Fruit fly (Drosophila melanogaster): ENCODE measurements around the gene CG11555.

CG11555 gene

dm6 chr2L:305646-306045 lies 32.0 kb downstream of the CG11555 start, which contains the start of gene Plc21C:
Gene Plc21C (plus strand): TSS chr2L:305935.
- TF ChIP-seq CG8159 (tag; optimal IDR thresholded peaks at IDR 0.05) (peak; percentile 14), Ets98B (GFP tag; IDR thresholded peaks at IDR 0.05) (no peak), CG34367 (tag; optimal IDR thresholded peaks at IDR 0.05) (no peak), CG17806 (tag; optimal IDR thresholded peaks at IDR 0.05) (peak; percentile 11), CG14655 (GFP tag; optimal IDR thresholded peaks at IDR 0.05) (peak; percentile 9), CG15710 (tag; optimal IDR thresholded peaks at IDR 0.05) (peak; percentile 27)

dm6 chr2L:306188-306927 lies 32.7 kb downstream of the CG11555 start:
- TF ChIP-seq CG9948 (tag; optimal IDR thresholded peaks at IDR 0.05) (no peak), EcR (GFP tag; optimal IDR thresholded peaks at IDR 0.05) (peak; percentile 14), Snoo (tag; optimal IDR thresholded peaks at IDR 0.05) (no peak), CG4496 (GFP tag; IDR thresholded peaks at IDR 0.05) (0 out of 3 replicates have a peak, but pooled peaks have one; percentile 33)

dm6 chr2L:307129-307528 lies 33.5 kb downstream of the CG11555 start:
- TF ChIP-seq CG15710 (tag; optimal IDR thresholded peaks at IDR 0.05) (no peak), CG13204 (GFP tag; optimal IDR thresholded peaks at IDR 0.05) (no peak), CG8301 (tag; optimal IDR thresholded peaks at IDR 0.05) (no peak), CG12605 (GFP tag; IDR thresholded peaks at IDR 0.05) (no peak), CG14655 (GFP tag; optimal IDR thresholded peaks at IDR 0.05) (no peak), CG9948 (tag; optimal IDR thresholded peaks at IDR 0.05) (no peak), rn (GFP tag; IDR thresholded peaks at IDR 0.05) (no peak), CG32121 (GFP tag; IDR thresholded peaks at IDR 0.05) (no peak), Pif1B (GFP tag; optimal IDR thresholded peaks at IDR 0.05) (no peak), CG8159 (tag; optimal IDR thresholded peaks at IDR 0.05) (no peak), D1 (tag; optimal IDR thresholded peaks at IDR 0.05) (no peak), Ets98B (GFP tag; IDR thresholded peaks at IDR 0.05) (no peak), CG10348 (GFP tag; IDR thresholded peaks at IDR 0.05) (no peak), CG34367 (tag; optimal IDR thresholded peaks at IDR 0.05) (no peak), Pif1A (GFP tag; optimal IDR thresholded peaks at IDR 0.05) (no peak), Snoo (tag; optimal IDR thresholded peaks at IDR 0.05) (no peak), EcR (GFP tag; optimal IDR thresholded peaks at IDR 0.05) (no peak), CG4496 (GFP tag; IDR thresholded peaks at IDR 0.05) (no peak)

- TF ChIP-seq Ets98B (GFP tag; IDR thresholded peaks at IDR 0.05) (no peak), CG34367 (tag; optimal IDR thresholded peaks at IDR 0.05) (no peak), CG12605 (GFP tag; IDR thresholded peaks at IDR 0.05) (no peak), Pif1A (GFP tag; optimal IDR thresholded peaks at IDR 0.05) (no peak), CG9948 (tag; optimal IDR thresholded peaks at IDR 0.05) (no peak), CG17806 (tag; optimal IDR thresholded peaks at IDR 0.05) (no peak), gl (tag; optimal IDR thresholded peaks at IDR 0.05) (no peak), CG14655 (GFP tag; optimal IDR thresholded peaks at IDR 0.05) (no peak), D1 (tag; optimal IDR thresholded peaks at IDR 0.05) (no peak), CG13204 (GFP tag; optimal IDR thresholded peaks at IDR 0.05) (no peak), CG32121 (GFP tag; IDR thresholded peaks at IDR 0.05) (no peak), CG10348 (GFP tag; IDR thresholded peaks at IDR 0.05) (no peak), rn (GFP tag; IDR thresholded peaks at IDR 0.05) (no peak), CG8301 (tag; optimal IDR thresholded peaks at IDR 0.05) (no peak)
These were observed 34.6 kb downstream of the CG11555 start for dm6 chr2L:308194-308706.

dm6 chr2L:309177-309576 lies 35.5 kb downstream of the CG11555 start:
- TF ChIP-seq CG14655 (GFP tag; optimal IDR thresholded peaks at IDR 0.05), result no peak
- TF ChIP-seq CG17806 (tag; optimal IDR thresholded peaks at IDR 0.05), result no peak
- no peak for TF ChIP-seq CG12605 (GFP tag; IDR thresholded peaks at IDR 0.05)
- TF ChIP-seq CG13204 (GFP tag; optimal IDR thresholded peaks at IDR 0.05), result no peak
- TF ChIP-seq Pif1A (GFP tag; optimal IDR thresholded peaks at IDR 0.05), result no peak
- TF ChIP-seq CG32121 (GFP tag; IDR thresholded peaks at IDR 0.05), result no peak
- no peak for TF ChIP-seq gl (tag; optimal IDR thresholded peaks at IDR 0.05)
- TF ChIP-seq CG9948 (tag; optimal IDR thresholded peaks at IDR 0.05), result no peak
- TF ChIP-seq CG10348 (GFP tag; IDR thresholded peaks at IDR 0.05), result no peak
- no peak for TF ChIP-seq Ets98B (GFP tag; IDR thresholded peaks at IDR 0.05)

- TF ChIP-seq Ets98B (GFP tag; IDR thresholded peaks at IDR 0.05) (peak; percentile 50), CG4496 (GFP tag; IDR thresholded peaks at IDR 0.05) (peak; percentile 55; the same call in 2 of the 3 replicates), CG12605 (GFP tag; IDR thresholded peaks at IDR 0.05) (0 out of 2 replicates have a peak, but pooled peaks have one; percentile 35), CG13204 (GFP tag; optimal IDR thresholded peaks at IDR 0.05) (no peak), CG9948 (tag; optimal IDR thresholded peaks at IDR 0.05) (no peak), fd96Ca (GFP tag; IDR thresholded peaks at IDR 0.05) (0 out of 3 replicates have a peak, but pooled peaks have one; percentile 14), Snoo (tag; optimal IDR thresholded peaks at IDR 0.05) (no peak), rn (GFP tag; IDR thresholded peaks at IDR 0.05) (no peak), CG34367 (tag; optimal IDR thresholded peaks at IDR 0.05) (no peak), CG8301 (tag; optimal IDR thresholded peaks at IDR 0.05) (no peak)
These were observed 36.3 kb downstream of the CG11555 start for dm6 chr2L:309812-310431.

All from whole organism, pupa.